Worm (Caenorhabditis elegans): Measurements from ENCODE around the gene lntl-1.

DNA sequence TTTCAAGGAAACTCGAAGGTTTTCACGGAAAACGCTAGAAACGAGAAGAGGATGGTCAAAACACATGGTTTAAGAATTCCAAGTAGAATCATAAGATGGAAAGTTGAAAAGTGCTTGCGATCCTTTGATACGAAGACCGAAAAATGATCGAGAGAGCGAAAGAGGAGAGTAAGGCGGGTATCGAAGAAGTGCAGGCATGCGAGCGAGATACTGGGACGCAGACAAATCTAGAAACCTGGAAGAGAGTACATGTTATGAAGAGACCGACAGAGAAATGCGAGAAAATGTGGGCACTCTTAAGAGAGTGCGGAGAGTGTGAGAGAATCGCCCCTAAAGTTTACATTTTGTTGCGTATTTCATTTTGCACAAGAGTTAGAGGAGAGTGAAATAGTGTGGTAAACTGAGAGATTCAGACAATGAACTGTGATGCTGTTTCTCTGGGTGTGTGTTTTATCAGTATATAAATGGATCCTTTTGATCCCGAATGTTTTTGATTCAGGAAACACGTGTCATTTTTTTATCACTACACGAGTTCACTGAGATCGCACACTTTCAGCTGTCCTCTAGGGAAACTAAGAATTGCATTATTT is 52.8 kb downstream of the lntl-1 start:
- TF ChIP-seq nhr-11 (tag; optimal IDR thresholded peaks at IDR 0.05), result peak; percentile 69
- peak in 4 of 6 experiments; percentile 9 to 74 (median 50) for TF ChIP-seq elt-3 (tag; optimal IDR thresholded peaks at IDR 0.05)
- TF ChIP-seq pqm-1 (tag; optimal IDR thresholded peaks at IDR 0.05), result peak; percentile 4
- peak; percentile 79 for TF ChIP-seq xbp-1 (tag; optimal IDR thresholded peaks at IDR 0.05)
- TF ChIP-seq lsy-2 (tag; optimal IDR thresholded peaks at IDR 0.05), result peak; percentile 70 to 79
- peak; percentile 35 for TF ChIP-seq ceh-8 (GFP tag; optimal IDR thresholded peaks at IDR 0.05)
- TF ChIP-seq rnt-1 (tag; optimal IDR thresholded peaks at IDR 0.05), result peak; percentile 73
- TF ChIP-seq dpl-1 (GFP tag; optimal IDR thresholded peaks at IDR 0.05), result peak; percentile 28 to 58 (median 41)
- peak; percentile 76 for TF ChIP-seq nhr-77 (tag; optimal IDR thresholded peaks at IDR 0.05)

Data from whole organism, L1 larva.